Fruit fly (Drosophila melanogaster): Measurements from ENCODE around the gene CG14710.

Gene CG14710

dm6 chr3R:11619709-11620409, at the start of gene CG14710, which contains the start of gene Jupiter:
Gene CG14710 (plus strand): TSS chr3R:11620090.
Gene Jupiter (minus strand): TSS chr3R:11619906.
- TF ChIP-seq CG14655 (GFP tag; optimal IDR thresholded peaks at IDR 0.05) (no peak), CG17806 (tag; optimal IDR thresholded peaks at IDR 0.05) (peak; percentile 39), CG8301 (tag; optimal IDR thresholded peaks at IDR 0.05) (no peak), CG34367 (tag; optimal IDR thresholded peaks at IDR 0.05) (no peak), Pif1B (GFP tag; optimal IDR thresholded peaks at IDR 0.05) (no peak), Pif1A (GFP tag; optimal IDR thresholded peaks at IDR 0.05) (no peak), fd96Ca (GFP tag; IDR thresholded peaks at IDR 0.05) (peak; percentile 51; the same call in 2 of the 3 replicates), CG8159 (tag; optimal IDR thresholded peaks at IDR 0.05) (peak; percentile 41), CG12605 (GFP tag; IDR thresholded peaks at IDR 0.05) (no peak), D1 (tag; optimal IDR thresholded peaks at IDR 0.05) (no peak), CG10348 (GFP tag; IDR thresholded peaks at IDR 0.05) (no peak), CG15710 (tag; optimal IDR thresholded peaks at IDR 0.05) (peak; percentile 35), Ets98B (GFP tag; IDR thresholded peaks at IDR 0.05) (peak; percentile 61; the same call in 1 of the 2 replicates), gl (tag; optimal IDR thresholded peaks at IDR 0.05) (peak; percentile 31), EcR (GFP tag; optimal IDR thresholded peaks at IDR 0.05) (peak; percentile 42), CG9948 (tag; optimal IDR thresholded peaks at IDR 0.05) (no peak), CG13204 (GFP tag; optimal IDR thresholded peaks at IDR 0.05) (no peak), CG4496 (GFP tag; IDR thresholded peaks at IDR 0.05) (peak; percentile 58), rn (GFP tag; IDR thresholded peaks at IDR 0.05) (peak; percentile 44; the same call in 1 of the 2 replicates), CG32121 (GFP tag; IDR thresholded peaks at IDR 0.05) (peak; percentile 57; the same call in 1 of the 2 replicates), Snoo (tag; optimal IDR thresholded peaks at IDR 0.05) (peak; percentile 37)

dm6 chr3R:11571408-11571807, 48.5 kb upstream of the CG14710 start:
- no peak for TF ChIP-seq D1 (tag; optimal IDR thresholded peaks at IDR 0.05)
- no peak for TF ChIP-seq Pif1A (GFP tag; optimal IDR thresholded peaks at IDR 0.05)
- TF ChIP-seq CG12605 (GFP tag; IDR thresholded peaks at IDR 0.05) = no peak
- TF ChIP-seq Ets98B (GFP tag; IDR thresholded peaks at IDR 0.05) = no peak
- no peak for TF ChIP-seq CG13204 (GFP tag; optimal IDR thresholded peaks at IDR 0.05)
- no peak for TF ChIP-seq CG8159 (tag; optimal IDR thresholded peaks at IDR 0.05)
- no peak for TF ChIP-seq CG8301 (tag; optimal IDR thresholded peaks at IDR 0.05)
- TF ChIP-seq gl (tag; optimal IDR thresholded peaks at IDR 0.05) = no peak
- no peak for TF ChIP-seq rn (GFP tag; IDR thresholded peaks at IDR 0.05)
- TF ChIP-seq Snoo (tag; optimal IDR thresholded peaks at IDR 0.05) = no peak
- TF ChIP-seq fd96Ca (GFP tag; IDR thresholded peaks at IDR 0.05) = no peak
- no peak for TF ChIP-seq CG4496 (GFP tag; IDR thresholded peaks at IDR 0.05)
- no peak for TF ChIP-seq Pif1B (GFP tag; optimal IDR thresholded peaks at IDR 0.05)
- TF ChIP-seq CG10348 (GFP tag; IDR thresholded peaks at IDR 0.05) = no peak
- no peak for TF ChIP-seq CG15710 (tag; optimal IDR thresholded peaks at IDR 0.05)

DNA sequence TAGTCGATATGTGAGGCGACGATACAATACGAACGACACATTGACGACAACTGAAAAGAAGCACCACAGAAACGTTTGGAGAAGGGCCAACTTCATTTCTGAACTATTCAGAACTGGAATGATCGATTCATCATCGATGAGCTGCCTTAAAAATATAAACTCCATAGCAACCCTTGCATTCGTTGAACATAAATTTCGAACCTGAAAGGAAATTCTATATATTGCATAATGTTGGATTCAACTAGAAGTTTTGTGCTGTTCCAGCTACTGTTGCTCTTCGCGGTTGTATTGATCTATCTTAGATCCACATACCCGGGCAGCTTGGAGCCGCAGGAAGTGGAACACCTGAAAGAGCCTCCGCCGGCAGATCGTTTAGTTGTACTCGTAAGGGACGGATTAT, 41.2 kb upstream of the CG14710 start, which contains the start of the genes CG6790 and CG5342:
Gene CG6790 (minus strand): TSS at position 101 of the 400 bp plus-strand sequence.
Gene CG5342 (plus strand): TSS at position 182 of the 400 bp plus-strand sequence.
- TF ChIP-seq D1 (tag; optimal IDR thresholded peaks at IDR 0.05) (no peak), CG15710 (tag; optimal IDR thresholded peaks at IDR 0.05) (no peak), rn (GFP tag; IDR thresholded peaks at IDR 0.05) (no peak), CG32121 (GFP tag; IDR thresholded peaks at IDR 0.05) (no peak), gl (tag; optimal IDR thresholded peaks at IDR 0.05) (no peak), Ets98B (GFP tag; IDR thresholded peaks at IDR 0.05) (no peak), Pif1A (GFP tag; optimal IDR thresholded peaks at IDR 0.05) (no peak), CG13204 (GFP tag; optimal IDR thresholded peaks at IDR 0.05) (no peak), CG34367 (tag; optimal IDR thresholded peaks at IDR 0.05) (no peak), CG9948 (tag; optimal IDR thresholded peaks at IDR 0.05) (no peak), CG8159 (tag; optimal IDR thresholded peaks at IDR 0.05) (no peak), CG14655 (GFP tag; optimal IDR thresholded peaks at IDR 0.05) (no peak), CG10348 (GFP tag; IDR thresholded peaks at IDR 0.05) (no peak), Snoo (tag; optimal IDR thresholded peaks at IDR 0.05) (no peak), Pif1B (GFP tag; optimal IDR thresholded peaks at IDR 0.05) (no peak), fd96Ca (GFP tag; IDR thresholded peaks at IDR 0.05) (no peak), CG8301 (tag; optimal IDR thresholded peaks at IDR 0.05) (no peak), EcR (GFP tag; optimal IDR thresholded peaks at IDR 0.05) (no peak), CG17806 (tag; optimal IDR thresholded peaks at IDR 0.05) (no peak), CG12605 (GFP tag; IDR thresholded peaks at IDR 0.05) (no peak)

DNA sequence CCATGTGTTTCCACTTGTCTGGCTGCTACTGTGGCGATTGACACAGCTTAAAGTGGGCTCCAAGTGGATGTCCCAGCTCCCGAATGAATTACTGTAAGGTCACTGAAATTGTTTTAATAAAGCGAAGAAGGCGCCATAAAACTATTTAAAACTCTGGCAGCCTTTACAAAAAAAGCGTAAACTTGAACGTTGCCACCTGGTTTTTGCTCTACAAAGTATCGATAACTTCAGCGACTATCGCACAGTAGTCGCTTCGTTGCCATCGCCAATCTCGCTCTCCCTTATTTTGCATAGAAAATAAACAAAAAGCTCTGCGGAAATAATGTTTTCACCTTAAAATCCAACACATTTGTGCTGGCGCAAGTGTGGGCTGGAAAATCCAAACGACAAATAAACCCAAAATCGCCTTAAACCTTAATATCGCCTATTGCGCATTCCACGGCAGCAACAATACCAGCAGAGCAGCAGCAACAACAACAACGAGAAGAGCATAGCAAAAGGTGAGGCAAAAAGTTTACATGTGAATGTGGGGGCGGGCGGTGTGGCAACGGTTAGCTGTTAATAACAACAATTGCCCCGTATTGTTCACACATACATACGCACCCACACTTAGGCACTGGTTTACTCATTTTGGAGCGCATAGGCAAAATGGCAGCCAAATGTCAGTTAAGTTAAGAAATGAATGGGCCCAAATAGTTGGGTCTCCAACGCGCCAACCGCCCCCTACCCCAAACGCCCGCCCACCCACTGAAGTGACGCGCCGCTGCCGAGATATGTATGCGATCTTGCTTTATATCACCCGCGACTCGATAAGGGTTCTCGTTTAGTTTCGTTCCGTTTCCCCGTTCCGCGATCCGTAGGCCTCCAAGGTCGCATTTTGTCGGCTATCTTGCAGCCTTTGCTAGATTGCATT, 38.3 kb upstream of the CG14710 start, which contains the start of gene wkd:
Gene wkd (plus strand): TSS at position 237 of the 913 bp plus-strand sequence.
- TF ChIP-seq Ets98B (GFP tag; IDR thresholded peaks at IDR 0.05) = no peak
- TF ChIP-seq rn (GFP tag; IDR thresholded peaks at IDR 0.05) = no peak
- no peak for TF ChIP-seq Pif1B (GFP tag; optimal IDR thresholded peaks at IDR 0.05)
- no peak for TF ChIP-seq gl (tag; optimal IDR thresholded peaks at IDR 0.05)
- TF ChIP-seq fd96Ca (GFP tag; IDR thresholded peaks at IDR 0.05) = no peak
- no peak for TF ChIP-seq CG15710 (tag; optimal IDR thresholded peaks at IDR 0.05)
- TF ChIP-seq CG14655 (GFP tag; optimal IDR thresholded peaks at IDR 0.05) = no peak
- TF ChIP-seq EcR (GFP tag; optimal IDR thresholded peaks at IDR 0.05) = no peak
- TF ChIP-seq CG17806 (tag; optimal IDR thresholded peaks at IDR 0.05) = no peak
- no peak for TF ChIP-seq CG9948 (tag; optimal IDR thresholded peaks at IDR 0.05)
- no peak for TF ChIP-seq CG8301 (tag; optimal IDR thresholded peaks at IDR 0.05)

DNA sequence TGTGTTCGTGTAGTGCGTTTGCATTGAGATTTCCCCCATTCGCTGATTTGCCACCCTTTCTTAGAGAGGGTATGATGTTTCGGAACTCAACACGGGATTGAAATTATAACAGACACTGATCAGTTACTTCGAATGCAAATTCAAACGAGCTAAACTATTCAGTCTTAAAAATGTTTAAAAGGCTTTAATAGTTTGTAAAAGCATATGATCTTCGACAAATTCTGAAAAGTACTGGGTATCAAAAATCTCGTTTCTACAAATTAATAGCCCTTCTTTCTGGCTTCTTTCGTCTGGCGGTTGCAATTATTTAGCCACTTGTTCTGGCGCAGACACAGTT, 37.7 kb upstream of the CG14710 start:
- peak; percentile 95 for TF ChIP-seq fd96Ca (GFP tag; IDR thresholded peaks at IDR 0.05)
- TF ChIP-seq CG10348 (GFP tag; IDR thresholded peaks at IDR 0.05) = peak; percentile 63; the same call in 1 of the 2 replicates
- peak; percentile 84 for TF ChIP-seq CG9948 (tag; optimal IDR thresholded peaks at IDR 0.05)
- TF ChIP-seq EcR (GFP tag; optimal IDR thresholded peaks at IDR 0.05) = no peak
- TF ChIP-seq CG13204 (GFP tag; optimal IDR thresholded peaks at IDR 0.05) = peak; percentile 51
- TF ChIP-seq Snoo (tag; optimal IDR thresholded peaks at IDR 0.05) = no peak
- peak; percentile 82 for TF ChIP-seq CG34367 (tag; optimal IDR thresholded peaks at IDR 0.05)
- TF ChIP-seq CG14655 (GFP tag; optimal IDR thresholded peaks at IDR 0.05) = no peak
- TF ChIP-seq CG17806 (tag; optimal IDR thresholded peaks at IDR 0.05) = peak; percentile 87
- TF ChIP-seq CG12605 (GFP tag; IDR thresholded peaks at IDR 0.05) = no peak; the same call in none of the 2 replicates
- TF ChIP-seq CG8301 (tag; optimal IDR thresholded peaks at IDR 0.05) = peak; percentile 93
- peak; percentile 95 for TF ChIP-seq CG32121 (GFP tag; IDR thresholded peaks at IDR 0.05)
- peak; percentile 67; the same call in 1 of the 2 replicates for TF ChIP-seq rn (GFP tag; IDR thresholded peaks at IDR 0.05)
- TF ChIP-seq CG8159 (tag; optimal IDR thresholded peaks at IDR 0.05) = peak; percentile 84
- no peak for TF ChIP-seq Pif1A (GFP tag; optimal IDR thresholded peaks at IDR 0.05)
- TF ChIP-seq CG15710 (tag; optimal IDR thresholded peaks at IDR 0.05) = peak; percentile 81
- peak; percentile 95 for TF ChIP-seq Ets98B (GFP tag; IDR thresholded peaks at IDR 0.05)
- no peak for TF ChIP-seq Pif1B (GFP tag; optimal IDR thresholded peaks at IDR 0.05)
- no peak for TF ChIP-seq D1 (tag; optimal IDR thresholded peaks at IDR 0.05)
- TF ChIP-seq CG4496 (GFP tag; IDR thresholded peaks at IDR 0.05) = peak; percentile 96
- TF ChIP-seq gl (tag; optimal IDR thresholded peaks at IDR 0.05) = peak; percentile 73

All from whole organism, pupa.